Fruit fly (Drosophila melanogaster): Measurements from ENCODE around the gene CG12259.

Gene CG12259

DNA sequence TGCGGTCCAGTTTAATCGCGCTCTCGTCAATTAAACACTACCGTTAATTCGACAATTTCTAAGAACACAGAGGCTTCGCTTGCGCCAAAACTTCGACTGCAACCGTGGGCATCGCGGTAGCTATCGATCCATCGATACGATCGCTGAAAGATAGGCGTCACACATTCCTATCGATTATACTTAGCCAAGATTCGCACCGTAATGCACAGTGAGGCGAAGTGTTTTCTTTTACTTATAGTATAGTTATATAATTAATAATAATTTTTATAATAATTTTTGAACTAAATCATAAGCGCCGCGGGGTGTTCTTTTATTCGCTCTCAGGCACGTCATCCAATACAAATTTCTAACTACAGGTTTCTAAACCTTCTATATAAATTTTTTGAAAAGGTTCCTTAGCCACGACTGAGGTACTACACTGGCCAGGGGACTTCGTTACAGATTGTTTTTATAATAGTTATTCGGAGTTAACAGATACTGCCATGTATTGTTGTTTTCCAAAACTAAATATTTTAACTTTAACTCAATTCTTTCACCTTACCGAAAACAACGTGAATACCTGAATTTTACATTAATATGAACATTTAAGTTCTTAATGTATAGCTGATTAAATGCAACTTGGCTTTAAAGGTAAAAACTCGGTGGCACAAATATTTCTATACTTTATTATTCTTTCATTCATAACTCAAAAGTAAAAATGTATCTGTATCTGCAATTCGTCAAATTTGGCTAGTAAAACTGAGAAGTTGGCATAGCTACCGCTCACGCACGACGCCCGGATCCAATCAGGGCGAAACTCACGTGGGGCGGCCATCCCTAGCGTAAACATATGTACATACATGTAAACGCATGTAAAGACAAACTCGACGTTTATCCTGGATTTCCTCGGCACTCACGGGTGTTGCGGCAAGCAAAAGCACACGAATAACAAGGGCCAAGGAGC lies 17.1 kb upstream of the CG12259 start, which contains the start of the genes NSD and BOD1 (continued):
- TF ChIP-seq Ets65A (GFP tag) (peak; percentile 80), kah (GFP tag; optimal IDR thresholded peaks at IDR 0.05) (no peak), Eip74EF (GFP tag; optimal IDR thresholded peaks at IDR 0.05) (no peak), Jarid2 (GFP tag; optimal IDR thresholded peaks at IDR 0.05) (no peak), ERR (GFP tag; optimal IDR thresholded peaks at IDR 0.05) (no peak), CkIIα-i1 (GFP tag; IDR thresholded peaks at IDR 0.05) (no peak), CG31441 (GFP tag; IDR thresholded peaks at IDR 0.05) (no peak; the same call in 1 of the 2 replicates), ssp (GFP tag; IDR thresholded peaks at IDR 0.05) (peak; percentile 68), CG4360 (GFP tag; IDR thresholded peaks at IDR 0.05) (no peak; the same call in 1 of the 2 replicates), CG15514 (GFP tag; optimal IDR thresholded peaks at IDR 0.05) (peak; percentile 64), CG12155 (GFP tag; optimal IDR thresholded peaks at IDR 0.05) (peak; percentile 6), lov (optimal IDR thresholded peaks at IDR 0.05) (no peak), lov (GFP tag; IDR thresholded peaks at IDR 0.05) (peak; percentile 47; the same call in 1 of the 3 replicates), h (optimal IDR thresholded peaks at IDR 0.05) (no peak), D19B (GFP tag; optimal IDR thresholded peaks at IDR 0.05) (no peak), CG13123 (GFP tag; optimal IDR thresholded peaks at IDR 0.05) (no peak), BEAF-32 (GFP tag; optimal IDR thresholded peaks at IDR 0.05) (peak; percentile 84), wor (GFP tag; IDR thresholded peaks at IDR 0.05) (peak; percentile 27; the same call in 1 of the 2 replicates), slp2 (GFP tag; optimal IDR thresholded peaks at IDR 0.05) (no peak), CG11723 (GFP tag; optimal IDR thresholded peaks at IDR 0.05) (no peak), NFAT (GFP tag; IDR thresholded peaks at IDR 0.05) (peak; percentile 85), CG11085 (GFP tag; IDR thresholded peaks at IDR 0.05) (peak; percentile 82), klu (GFP tag; IDR thresholded peaks at IDR 0.05) (peak; percentile 69), CG42726 (GFP tag; IDR thresholded peaks at IDR 0.05; ENCODE audit: partially characterized antibody) (peak; percentile 98), CG2116 (GFP tag; optimal IDR thresholded peaks at IDR 0.05) (peak; percentile 98), ken (GFP tag; IDR thresholded peaks at IDR 0.05) (peak; percentile 82), CG11560 (tag; IDR thresholded peaks at IDR 0.05) (peak; percentile 62), unpg (GFP tag; optimal IDR thresholded peaks at IDR 0.05) (peak; percentile 46), CG17612 (GFP tag; IDR thresholded peaks at IDR 0.05) (no peak), CG11695 (GFP tag; IDR thresholded peaks at IDR 0.05) (no peak), chif (GFP tag; optimal IDR thresholded peaks at IDR 0.05) (peak in 1 of 2 experiments; percentile 26), CG3065 (GFP tag; optimal IDR thresholded peaks at IDR 0.05) (no peak), Aef1 (GFP tag; IDR thresholded peaks at IDR 0.05) (peak; percentile 65), p53 (GFP tag; optimal IDR thresholded peaks at IDR 0.05) (no peak), ash1 (GFP tag; optimal IDR thresholded peaks at IDR 0.05) (no peak), CG4854 (GFP tag; optimal IDR thresholded peaks at IDR 0.05) (no peak), CG15696 (tag; optimal IDR thresholded peaks at IDR 0.05) (peak; percentile 55), dmrt11E (tag; optimal IDR thresholded peaks at IDR 0.05) (peak; percentile 44), CG4404 (GFP tag; IDR thresholded peaks at IDR 0.05) (peak; percentile 59), CG8944 (GFP tag; optimal IDR thresholded peaks at IDR 0.05) (no peak), grau (tag; optimal IDR thresholded peaks at IDR 0.05) (peak; percentile 59), CG7963 (GFP tag; IDR thresholded peaks at IDR 0.05; ENCODE audit: partially characterized antibody) (peak; percentile 96), CG43689 (GFP tag; IDR thresholded peaks at IDR 0.05) (no peak), pum (GFP tag; optimal IDR thresholded peaks at IDR 0.05) (no peak), ase (GFP tag; IDR thresholded peaks at IDR 0.05) (peak; percentile 74), tx (GFP tag; optimal IDR thresholded peaks at IDR 0.05) (no peak), cas (GFP tag; IDR thresholded peaks at IDR 0.05) (peak; percentile 57; the same call in 1 of the 2 replicates), oc (tag; optimal IDR thresholded peaks at IDR 0.05) (no peak), GATAe (GFP tag; conservative IDR thresholded peaks at IDR 0.05) (no peak), Pdp1 (GFP tag; optimal IDR thresholded peaks at IDR 0.05) (peak; percentile 14 to 40)

Measured in whole organism, embryonic.